Fruit fly (Drosophila melanogaster) ovary, adult (tissue): Measurements from ENCODE around the gene faf.

ENCODE experiments used
- CG17801 ChIP-seq: fragments of 200-800 bp; optimal IDR thresholded peaks from 2 replicates; lab custom pipeline; 2019; ENCODE audit warnings: missing biosample characterization, mild to moderate bottlenecking, missing genetic modification characterization, moderate library complexity; ENCODE audit not compliant: partially characterized antibody

The faf gene

dm6 chr3R:31776583-31777362, at the start of gene faf, which contains the start of gene CG2126:
TSS of gene faf (plus strand) at chr3R:31777020.
TSS of gene CG2126 (minus strand) at chr3R:31776652.
- peak; percentile 75 for TF ChIP-seq CG17801 (GFP tag; lab: Kevin White, UChicago)

DNA sequence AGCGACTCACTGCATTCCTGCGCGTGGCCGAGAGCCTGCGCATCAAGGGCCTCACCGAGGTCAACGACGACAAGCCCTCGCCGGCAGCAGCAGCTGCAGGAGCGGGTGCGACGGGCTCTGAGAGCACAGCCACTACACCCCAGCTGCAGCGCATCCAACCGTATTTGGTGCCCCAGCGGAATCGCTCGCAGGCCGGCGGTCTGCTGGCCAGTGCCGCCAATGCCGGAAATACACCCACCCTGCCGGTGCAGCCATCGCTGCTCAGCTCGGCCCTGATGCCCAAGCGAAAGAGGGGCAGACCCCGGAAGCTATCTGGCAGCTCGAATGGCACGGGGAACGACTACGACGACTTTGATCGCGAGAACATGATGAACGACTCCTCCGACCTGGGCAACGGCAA, 49.0 kb upstream of the faf start:
- TF ChIP-seq CG17801 (GFP tag; lab: Kevin White, UChicago), result no peak

DNA sequence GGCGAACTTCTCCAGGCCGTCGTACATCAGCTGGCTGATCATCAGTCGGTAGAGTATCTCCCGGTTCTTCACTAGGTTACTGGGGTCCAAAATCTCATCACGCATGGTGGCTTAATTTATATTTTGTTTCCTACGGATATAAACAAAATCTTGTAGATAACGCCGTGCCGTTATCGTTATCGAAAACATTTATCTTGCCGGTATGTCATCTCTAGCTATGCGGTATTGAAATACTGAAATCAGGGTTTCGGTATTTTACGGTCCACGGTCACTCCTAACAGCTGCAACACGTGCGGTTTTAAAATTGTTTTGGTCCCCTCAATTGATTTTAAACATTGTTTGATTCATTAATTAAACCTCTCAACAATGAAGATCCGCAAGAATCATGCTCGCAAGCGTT, 40.0 kb upstream of the faf start, which contains the start of the genes CstF50 and CG11563:
Gene CstF50, minus strand, starts transcription at position 188 of the 400 bp plus-strand sequence.
Gene CG11563, plus strand, starts transcription at position 260 of the 400 bp plus-strand sequence.
- peak; percentile 29 for TF ChIP-seq CG17801 (GFP tag; lab: Kevin White, UChicago)

DNA sequence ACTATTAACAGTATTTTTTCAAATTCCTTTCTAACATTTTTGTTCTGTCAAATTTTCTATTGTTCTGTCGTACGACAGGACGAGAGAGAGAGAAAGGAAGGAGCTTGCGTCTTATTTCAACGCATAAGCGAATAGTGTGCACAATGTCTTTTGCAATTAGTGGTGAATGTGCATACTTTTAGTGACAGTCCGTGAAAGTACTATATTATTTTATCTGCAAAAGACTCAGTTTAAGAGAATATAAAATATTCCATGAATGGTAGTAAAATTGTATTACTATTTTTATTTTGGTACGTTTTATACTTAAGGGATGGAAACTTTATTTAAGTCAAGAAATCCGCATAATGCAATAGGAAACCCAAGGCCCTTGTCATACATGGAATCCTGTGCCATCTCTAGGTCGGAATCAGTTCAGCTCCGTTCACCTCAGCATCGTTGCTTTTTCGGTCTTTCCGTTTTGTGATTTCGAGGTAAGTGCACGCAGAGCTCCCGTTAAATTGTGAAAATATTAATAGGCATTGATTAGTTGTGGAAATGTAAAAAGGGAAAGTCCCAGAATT, 38.7 kb upstream of the faf start, which contains the start of gene eEF1alpha2:
Gene eEF1alpha2, plus strand, starts transcription at position 409 of the 560 bp plus-strand sequence.
- no peak for TF ChIP-seq CG17801 (GFP tag; lab: Kevin White, UChicago)

DNA sequence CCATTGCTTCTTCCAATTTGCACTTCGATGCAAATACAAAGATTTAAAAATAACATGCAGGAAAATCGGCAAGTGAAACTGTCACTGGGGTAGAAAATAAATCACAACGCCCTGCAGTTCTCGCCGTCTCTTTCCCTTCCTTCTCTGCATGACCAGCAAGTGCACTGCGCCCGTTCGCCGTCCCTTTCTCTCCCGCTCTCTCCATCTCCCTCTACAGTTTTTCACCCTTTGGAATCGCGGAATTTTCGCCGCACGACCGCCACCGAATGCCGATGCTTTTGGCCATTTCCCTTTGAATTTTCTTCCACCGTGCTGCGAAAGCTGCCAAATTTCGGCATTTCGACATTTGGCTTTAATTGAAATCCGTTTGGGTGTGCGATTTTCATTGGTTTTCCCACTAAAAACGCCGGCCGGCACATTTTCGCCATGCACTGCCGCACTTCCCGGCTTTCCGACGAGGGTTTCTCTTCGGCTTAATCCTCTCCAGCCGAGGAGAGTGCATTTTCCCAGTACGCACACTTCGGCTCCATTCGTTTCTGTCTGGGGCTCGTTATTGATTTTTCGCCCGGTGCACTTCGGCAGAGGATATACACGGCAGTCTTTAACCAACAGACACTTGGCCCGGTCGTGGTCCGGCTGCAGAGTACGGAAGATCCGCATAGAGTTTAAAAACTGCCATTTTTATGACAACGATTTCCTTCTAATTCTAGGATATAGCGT, 37.6 kb upstream of the faf start:
- TF ChIP-seq CG17801 (GFP tag; lab: Kevin White, UChicago), result no peak

DNA sequence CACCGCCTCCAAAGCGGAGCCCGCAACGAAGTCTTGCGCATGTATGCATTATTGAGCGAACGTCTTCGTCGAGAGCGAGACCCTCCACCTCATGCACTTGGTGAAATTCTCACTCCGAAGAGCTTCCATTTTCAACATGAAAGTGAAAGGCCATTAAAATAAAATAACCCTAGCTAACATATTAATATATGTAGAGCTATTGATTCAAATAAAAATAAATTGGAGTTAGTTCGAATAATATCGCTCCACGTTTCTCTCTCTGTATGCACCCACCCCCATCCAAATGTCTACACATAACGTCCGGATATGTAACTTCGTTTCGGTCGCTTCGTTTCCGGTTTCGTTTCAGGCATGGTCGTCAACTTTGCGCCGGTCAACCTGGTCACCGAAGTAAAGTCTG, 35.5 kb upstream of the faf start:
- no peak for TF ChIP-seq CG17801 (GFP tag; lab: Kevin White, UChicago)

dm6 chr3R:31743279-31743678, 33.5 kb upstream of the faf start, which contains the start of gene Tbca:
TSS of gene Tbca (plus strand) at chr3R:31743490.
- TF ChIP-seq CG17801 (GFP tag; lab: Kevin White, UChicago), result peak; percentile 34

DNA sequence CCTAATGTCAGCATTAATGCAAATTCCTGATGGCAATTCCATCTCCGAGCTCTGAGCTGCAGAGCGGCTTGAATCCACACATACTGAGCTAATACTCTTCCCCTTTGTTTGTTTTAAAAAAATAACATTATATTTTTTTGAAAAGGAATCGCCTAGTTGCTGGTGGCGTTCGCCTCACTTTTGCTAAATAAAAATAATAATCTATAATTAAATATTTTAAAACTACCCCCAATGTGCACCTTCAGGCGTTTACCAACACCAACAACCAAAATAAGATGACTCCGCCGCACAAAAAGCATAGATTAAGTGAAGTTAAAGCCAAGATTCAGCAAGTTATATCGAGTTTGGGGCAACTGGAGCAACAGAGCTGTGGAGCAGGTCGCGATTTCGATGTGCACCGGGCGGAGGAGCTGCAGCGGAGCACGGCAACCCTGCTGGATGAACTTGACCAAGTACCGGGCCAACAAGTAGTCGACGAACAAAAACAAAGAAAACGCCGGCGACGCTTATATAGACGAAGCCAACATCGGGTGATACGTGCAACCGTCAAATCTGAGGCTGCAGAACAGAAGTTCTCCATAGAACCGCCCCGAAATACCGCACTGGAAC, 32.7 kb upstream of the faf start, which contains the start of gene CG1896:
Gene CG1896, plus strand, starts transcription at position 239 of the 609 bp plus-strand sequence.
- TF ChIP-seq CG17801 (GFP tag; lab: Kevin White, UChicago), result peak; percentile 48

- peak; percentile 64 for TF ChIP-seq CG17801 (GFP tag; lab: Kevin White, UChicago)
Observed at dm6 chr3R:31745629-31746081, 31.2 kb upstream of the faf start, which contains the start of gene awd. TSS of gene awd (minus strand) at chr3R:31746077.

DNA sequence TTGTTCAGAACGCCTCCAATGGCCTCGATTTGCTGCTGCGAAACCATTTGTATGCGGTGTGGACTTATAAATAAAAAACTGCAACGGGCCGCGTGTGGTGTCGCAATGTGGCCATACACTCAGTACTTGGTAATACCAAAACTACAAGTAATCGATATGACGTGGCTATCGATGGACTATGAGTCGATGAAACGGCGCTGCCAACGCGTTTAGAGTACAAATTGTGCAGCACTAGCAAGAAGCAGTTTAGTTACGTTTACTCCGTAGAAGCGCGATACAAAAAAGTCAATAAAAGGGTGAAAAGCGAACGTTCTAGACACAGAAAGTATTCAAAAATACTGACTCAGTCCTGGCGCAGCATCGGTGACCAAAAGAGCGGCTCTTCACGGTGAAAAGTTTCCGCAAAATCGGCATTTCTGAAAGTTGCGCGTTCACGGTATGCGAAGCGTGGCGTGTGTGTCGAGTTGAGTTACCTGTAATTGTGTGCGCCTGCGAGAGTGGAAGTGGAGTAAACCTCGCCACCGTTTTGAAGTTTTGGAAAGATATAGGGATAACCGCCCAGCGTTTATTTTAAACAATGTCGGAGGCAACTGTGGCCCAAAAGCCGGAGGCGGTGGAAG, 29.3 kb upstream of the faf start, which contains the start of the genes nero and CG1910:
Gene nero, minus strand, starts transcription at position 130 of the 620 bp plus-strand sequence.
Gene CG1910, plus strand, starts transcription at position 215 of the 620 bp plus-strand sequence.
- peak; percentile 50 for TF ChIP-seq CG17801 (GFP tag; lab: Kevin White, UChicago)

- TF ChIP-seq CG17801 (GFP tag; lab: Kevin White, UChicago), result peak; percentile 8
Observed at dm6 chr3R:31748093-31748996, 28.5 kb upstream of the faf start.

- no peak for TF ChIP-seq CG17801 (GFP tag; lab: Kevin White, UChicago)
Observed at dm6 chr3R:31754605-31755004, 22.2 kb upstream of the faf start, which contains the start of gene salt. TSS of gene salt (minus strand) at chr3R:31754705.
